Comparison of ENCODE assay signal across 1 fruit fly cellular context in genomic region chr3R:8860126-8861059, dm6.
A peak's percentile ranks its signal among the peaks of the same experiment; 100 is the strongest.
TF ChIP-seq lines count a peak whose summit lies in the region.

No protein-coding gene starts in this region.

TF ChIP-seq in whole organism, prepupa, 60 proteins besides CTCF, POLR2A, EP300 and RAD21 (continued from another document):
- TF ChIP-seq CG6854 (GFP tag; optimal IDR thresholded peaks at IDR 0.05; lab: Kevin White, UChicago) (no peak), svp (GFP tag; lab: Kevin White, UChicago) (peak; percentile 86), Gug (GFP tag; IDR thresholded peaks at IDR 0.05; lab: Robert Waterston, UW) (no peak), topi (GFP tag; optimal IDR thresholded peaks at IDR 0.05; lab: Kevin White, UChicago) (peak; percentile 36), Eip75B (GFP tag; optimal IDR thresholded peaks at IDR 0.05; lab: Kevin White, UChicago) (no peak), achi (GFP tag; optimal IDR thresholded peaks at IDR 0.05; lab: Kevin White, UChicago) (peak; percentile 31), OdsH (GFP tag; optimal IDR thresholded peaks at IDR 0.05; lab: Kevin White, UChicago) (peak; percentile 38), fd85E (GFP tag; optimal IDR thresholded peaks at IDR 0.05; lab: Kevin White, UChicago) (no peak), pdm3 (GFP tag; optimal IDR thresholded peaks at IDR 0.05; lab: Kevin White, UChicago) (peak; percentile 12), CG34406 (GFP tag; optimal IDR thresholded peaks at IDR 0.05; lab: Kevin White, UChicago) (peak; percentile 39), fd59A (GFP tag; optimal IDR thresholded peaks at IDR 0.05; lab: Kevin White, UChicago) (no peak), Ets96B (tag; optimal IDR thresholded peaks at IDR 0.05; lab: Kevin White, UChicago) (no peak), net (GFP tag; optimal IDR thresholded peaks at IDR 0.05; lab: Kevin White, UChicago) (no peak), dac (GFP tag; optimal IDR thresholded peaks at IDR 0.05; lab: Kevin White, UChicago) (no peak), CG9139 (GFP tag; optimal IDR thresholded peaks at IDR 0.05; lab: Kevin White, UChicago) (no peak), CG7368 (GFP tag; optimal IDR thresholded peaks at IDR 0.05; lab: Kevin White, UChicago) (no peak), CG6808 (GFP tag; optimal IDR thresholded peaks at IDR 0.05; lab: Kevin White, UChicago) (no peak), fkh (GFP tag; optimal IDR thresholded peaks at IDR 0.05; lab: Kevin White, UChicago) (no peak), CG6276 (GFP tag; optimal IDR thresholded peaks at IDR 0.05; lab: Kevin White, UChicago) (no peak), CG10669 (GFP tag; optimal IDR thresholded peaks at IDR 0.05; lab: Kevin White, UChicago) (no peak), CG10631 (GFP tag; optimal IDR thresholded peaks at IDR 0.05; lab: Kevin White, UChicago) (peak; percentile 18), CG8119 (GFP tag; IDR thresholded peaks at IDR 0.05; lab: Robert Waterston, UW) (0 out of 3 replicates have a peak, but pooled peaks have one; percentile 18), Sox14 (GFP tag; optimal IDR thresholded peaks at IDR 0.05; lab: Kevin White, UChicago) (no peak), Hr38 (GFP tag; optimal IDR thresholded peaks at IDR 0.05; lab: Kevin White, UChicago) (no peak), Hr39 (GFP tag; optimal IDR thresholded peaks at IDR 0.05; lab: Kevin White, UChicago) (no peak), vri (GFP tag; optimal IDR thresholded peaks at IDR 0.05; lab: Kevin White, UChicago) (peak; percentile 52), Blimp-1 (GFP tag; optimal IDR thresholded peaks at IDR 0.05; lab: Kevin White, UChicago) (no peak), Met (GFP tag; optimal IDR thresholded peaks at IDR 0.05; lab: Kevin White, UChicago) (peak; percentile 37), dsx (GFP tag; optimal IDR thresholded peaks at IDR 0.05; lab: Kevin White, UChicago; ENCODE audit: poor library complexity, severe bottlenecking) (no peak), CG3919 (GFP tag; optimal IDR thresholded peaks at IDR 0.05; lab: Kevin White, UChicago) (no peak), CG4318 (GFP tag; optimal IDR thresholded peaks at IDR 0.05; lab: Kevin White, UChicago) (no peak), Smox (GFP tag; optimal IDR thresholded peaks at IDR 0.05; lab: Kevin White, UChicago) (peak; percentile 47), CG16779 (tag; optimal IDR thresholded peaks at IDR 0.05; lab: Kevin White, UChicago) (no peak)
TF ChIP-seq in whole organism, prepupa: peak in this region for 23.
